Worm (Caenorhabditis elegans) whole organism, late embryonic: ENCODE results near the gene F10B5.2.
A peak's percentile ranks its signal among the peaks of the same experiment; 100 is the strongest.

Source experiments
- C38D4.7 ChIP-seq: fragments of 200-800 bp; sonication (Bioruptor generic); optimal IDR thresholded peaks from 2 replicates; lab custom pipeline; 2018; ENCODE audit warnings: mild to moderate bottlenecking, missing genetic modification characterization, moderate library complexity, missing compliant biosample characterization
- Y22D7AL.16 ChIP-seq: sonication (generic microtip); optimal IDR thresholded peaks from 2 replicates; lab custom pipeline; 2016; ENCODE audit warnings: missing genetic modification characterization, missing compliant biosample characterization
- ama-1 ChIP-seq: fragments of 150-350 bp; optimal IDR thresholded peaks from 2 replicates; lab custom pipeline; 2014
- ceh-18 ChIP-seq: sonication (generic microtip); optimal IDR thresholded peaks from 2 replicates; lab custom pipeline; 2016; ENCODE audit warnings: missing genetic modification characterization, missing compliant biosample characterization
- ceh-19 ChIP-seq: fragments of 200-800 bp; sonication (Bioruptor generic); optimal IDR thresholded peaks from 2 replicates; lab custom pipeline; 2018; ENCODE audit warnings: mild to moderate bottlenecking, missing genetic modification characterization, missing compliant biosample characterization
- ceh-2 ChIP-seq: sonication (generic microtip); optimal IDR thresholded peaks from 2 replicates; lab custom pipeline; 2016; ENCODE audit warnings: missing genotype, missing genetic modification characterization, missing compliant biosample characterization
- ceh-24 ChIP-seq: sonication (generic microtip); optimal IDR thresholded peaks from 2 replicates; lab custom pipeline; 2016; ENCODE audit warnings: mild to moderate bottlenecking, missing genetic modification characterization, missing compliant biosample characterization
- ceh-30 ChIP-seq: fragments of 150-350 bp; optimal IDR thresholded peaks from 2 replicates; lab custom pipeline; 2014; ENCODE audit warnings: missing biosample characterization, missing genetic modification characterization
- ceh-31 ChIP-seq: sonication (generic microtip); optimal IDR thresholded peaks from 2 replicates; lab custom pipeline; 2016; ENCODE audit warnings: missing genetic modification characterization, missing compliant biosample characterization
- ceh-34 ChIP-seq: sonication (generic microtip); optimal IDR thresholded peaks from 2 replicates; lab custom pipeline; 2016; ENCODE audit warnings: mild to moderate bottlenecking, missing genetic modification characterization, missing compliant biosample characterization
- ceh-6 ChIP-seq: fragments of 200-800 bp; sonication (Bioruptor generic); optimal IDR thresholded peaks from 2 replicates; lab custom pipeline; 2018; ENCODE audit warnings: mild to moderate bottlenecking, missing genetic modification characterization, missing compliant biosample characterization
- che-1 ChIP-seq: sonication (generic microtip); optimal IDR thresholded peaks from 2 replicates; lab custom pipeline; 2016; ENCODE audit warnings: mild to moderate bottlenecking, missing genetic modification characterization, missing compliant biosample characterization
- dve-1 ChIP-seq: sonication (generic microtip); optimal IDR thresholded peaks from 2 replicates; lab custom pipeline; 2017; ENCODE audit warnings: antibody characterized with exemption, mild to moderate bottlenecking, missing genetic modification characterization, missing compliant biosample characterization
- elt-2 ChIP-seq: sonication (generic microtip); optimal IDR thresholded peaks from 2 replicates; lab custom pipeline; 2016; ENCODE audit warnings: missing genetic modification reagents, missing genetic modification characterization, missing compliant biosample characterization
- ets-4 ChIP-seq: sonication (generic microtip); optimal IDR thresholded peaks from 2 replicates; lab custom pipeline; 2016; ENCODE audit warnings: missing genetic modification characterization, missing compliant biosample characterization
- eyg-1 ChIP-seq: sonication (generic microtip); optimal IDR thresholded peaks from 2 replicates; lab custom pipeline; 2016; ENCODE audit warnings: missing genotype, missing genetic modification characterization, missing compliant biosample characterization
- fkh-6 ChIP-seq: sonication (generic microtip); optimal IDR thresholded peaks from 2 replicates; lab custom pipeline; 2016; ENCODE audit warnings: missing genetic modification characterization, missing compliant biosample characterization
- gmeb-2 ChIP-seq: sonication (generic microtip); optimal IDR thresholded peaks from 2 replicates; lab custom pipeline; 2016; ENCODE audit warnings: missing genetic modification characterization, inconsistent platforms, missing compliant biosample characterization
- hlh-13 ChIP-seq: fragments of 200-800 bp; sonication (Bioruptor generic); optimal IDR thresholded peaks from 2 replicates; lab custom pipeline; 2018; ENCODE audit warnings: mild to moderate bottlenecking, missing genetic modification characterization, missing compliant biosample characterization
- hlh-15 ChIP-seq: sonication (generic microtip); optimal IDR thresholded peaks from 2 replicates; lab custom pipeline; 2016; ENCODE audit warnings: missing genetic modification characterization, missing compliant biosample characterization
- hlh-30 ChIP-seq: sonication (generic microtip); optimal IDR thresholded peaks from 2 replicates; lab custom pipeline; 2017; ENCODE audit warnings: antibody characterized with exemption, missing genetic modification characterization, missing compliant biosample characterization; ENCODE audit not compliant: insufficient read depth
- hlh-6 ChIP-seq: sonication (generic microtip); optimal IDR thresholded peaks from 2 replicates; lab custom pipeline; 2016; ENCODE audit warnings: missing genotype, missing genetic modification characterization, missing compliant biosample characterization
- hlh-8 ChIP-seq: sonication (generic microtip); optimal IDR thresholded peaks from 2 replicates; lab custom pipeline; 2016; ENCODE audit warnings: missing genotype, missing genetic modification characterization, missing compliant biosample characterization
- lim-6 ChIP-seq: sonication (generic microtip); optimal IDR thresholded peaks from 2 replicates; lab custom pipeline; 2016; ENCODE audit warnings: missing genetic modification characterization, missing compliant biosample characterization
- madf-2 ChIP-seq: sonication (generic microtip); optimal IDR thresholded peaks from 2 replicates; lab custom pipeline; 2017; ENCODE audit warnings: missing genetic modification characterization, missing compliant biosample characterization
- nfya-1 ChIP-seq: sonication (generic microtip); optimal IDR thresholded peaks from 2 replicates; lab custom pipeline; 2017; ENCODE audit warnings: missing genetic modification characterization, mild to moderate bottlenecking, missing compliant biosample characterization, antibody characterized with exemption, moderate library complexity
- nhr-11 ChIP-seq: fragments of 150-350 bp; optimal IDR thresholded peaks from 2 replicates; lab custom pipeline; 2014; ENCODE audit warnings: missing biosample characterization, missing genetic modification characterization
- npax-4 ChIP-seq: sonication (generic microtip); optimal IDR thresholded peaks from 2 replicates; lab custom pipeline; 2016; ENCODE audit warnings: missing genetic modification characterization, missing compliant biosample characterization
- pag-3 ChIP-seq: sonication (generic microtip); optimal IDR thresholded peaks from 2 replicates; lab custom pipeline; 2016; ENCODE audit warnings: missing compliant biosample characterization, missing genetic modification characterization, borderline replicate concordance
- pax-1 ChIP-seq: fragments of 150-350 bp; optimal IDR thresholded peaks from 2 replicates; lab custom pipeline; 2014; ENCODE audit warnings: missing biosample characterization, missing genetic modification characterization
- pha-2 ChIP-seq: sonication (generic microtip); optimal IDR thresholded peaks from 2 replicates; lab custom pipeline; 2017; ENCODE audit warnings: mild to moderate bottlenecking, missing genetic modification characterization, missing compliant biosample characterization
- pqm-1 ChIP-seq: sonication (generic microtip); optimal IDR thresholded peaks from 2 replicates; lab custom pipeline; 2016; ENCODE audit warnings: missing genetic modification characterization, missing compliant biosample characterization
- rnt-1 ChIP-seq: sonication (generic microtip); optimal IDR thresholded peaks from 2 replicates; lab custom pipeline; 2016; ENCODE audit warnings: missing genetic modification characterization, missing compliant biosample characterization
- sox-2 ChIP-seq: fragments of 200-800 bp; sonication (Bioruptor generic); IDR thresholded peaks from 2 replicates; pipeline ENCODE4 v1.3.6; 2022; ENCODE audit warnings: missing genetic modification reagents, missing genetic modification characterization, missing compliant biosample characterization
- sox-4 ChIP-seq: sonication (generic microtip); optimal IDR thresholded peaks from 2 replicates; lab custom pipeline; 2017; ENCODE audit warnings: mild to moderate bottlenecking, missing genetic modification characterization, inconsistent platforms, missing compliant biosample characterization
- syd-9 ChIP-seq: sonication (generic microtip); optimal IDR thresholded peaks from 2 replicates; lab custom pipeline; 2016; ENCODE audit warnings: mild to moderate bottlenecking, missing genetic modification characterization, moderate library complexity, missing compliant biosample characterization
- tbx-2 ChIP-seq: sonication (generic microtip); optimal IDR thresholded peaks from 2 replicates; lab custom pipeline; 2016; ENCODE audit warnings: missing genetic modification characterization, missing compliant biosample characterization
- unc-3 ChIP-seq, 2 experiments: fragments of 200-800 bp in 1 of 2; sonication (Bioruptor generic) in 1 of 2; sonication (generic microtip) in 1 of 2; conservative IDR thresholded peaks in 1 of 2; optimal IDR thresholded peaks in 1 of 2; 2 replicates each; pipeline versions ENCODE4 v1.3.6 to Lab custom; 2016 to 2022; ENCODE audit warnings: missing compliant biosample characterization in 2 of 2, missing genetic modification characterization in 2 of 2, missing genetic modification reagents in 1 of 2
- unc-42 ChIP-seq: sonication (generic microtip); optimal IDR thresholded peaks from 2 replicates; lab custom pipeline; 2016; ENCODE audit warnings: missing genotype, missing genetic modification characterization, missing compliant biosample characterization
- unc-55 ChIP-seq: sonication (generic microtip); optimal IDR thresholded peaks from 2 replicates; lab custom pipeline; 2017; ENCODE audit warnings: missing biosample characterization, missing genetic modification reagents, missing genetic modification characterization

F10B5.2 gene

DNA sequence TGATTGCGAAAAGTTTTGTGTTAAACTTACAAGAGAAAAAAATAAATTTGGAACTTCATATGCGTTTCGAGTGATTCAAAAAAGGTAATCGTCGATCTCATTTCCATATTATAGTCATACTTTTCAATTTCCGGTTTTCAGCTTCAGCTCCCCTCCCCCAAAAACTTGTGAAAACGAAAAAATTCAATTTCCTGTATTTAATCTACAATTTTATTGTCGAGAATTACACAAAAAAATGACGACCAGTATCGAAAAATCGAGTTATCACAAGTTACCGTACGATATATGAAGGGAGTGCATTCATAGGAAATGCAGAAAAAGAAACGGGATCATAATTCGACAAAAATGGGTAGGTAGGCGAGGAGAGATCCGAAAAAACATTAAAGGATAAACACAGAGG, 32.5 kb upstream of the F10B5.2 start, which contains the start of gene lron-4:
Gene lron-4 (minus strand): TSS at position 101 of the 400 bp plus-strand sequence.
- no peak for TF ChIP-seq unc-3 (GFP tag; conservative IDR thresholded peaks at IDR 0.05; lab: Robert Waterston, UW)
- TF ChIP-seq unc-3 (tag; optimal IDR thresholded peaks at IDR 0.05; lab: Kevin White, UChicago): no peak
- TF ChIP-seq elt-2 (tag; lab: Kevin White, UChicago): no peak
- TF ChIP-seq ceh-18 (tag; lab: Kevin White, UChicago): no peak
- no peak for TF ChIP-seq ceh-34 (tag; lab: Kevin White, UChicago)
- no peak for TF ChIP-seq pha-2 (tag; lab: Kevin White, UChicago)
- TF ChIP-seq ceh-30 (tag; lab: Kevin White, UChicago): no peak
- no peak for TF ChIP-seq gmeb-2 (tag; lab: Kevin White, UChicago)
- no peak for TF ChIP-seq nhr-11 (tag; lab: Kevin White, UChicago)
- TF ChIP-seq sox-2 (GFP tag; lab: Robert Waterston, UW): no peak
- TF ChIP-seq ceh-19 (GFP tag; lab: Kevin White, UChicago): no peak
- no peak for TF ChIP-seq hlh-15 (tag; lab: Kevin White, UChicago)
- TF ChIP-seq pqm-1: no peak
- TF ChIP-seq hlh-30 (tag; lab: Kevin White, UChicago): no peak
- no peak for TF ChIP-seq Y22D7AL.16 (tag; lab: Kevin White, UChicago)

DNA sequence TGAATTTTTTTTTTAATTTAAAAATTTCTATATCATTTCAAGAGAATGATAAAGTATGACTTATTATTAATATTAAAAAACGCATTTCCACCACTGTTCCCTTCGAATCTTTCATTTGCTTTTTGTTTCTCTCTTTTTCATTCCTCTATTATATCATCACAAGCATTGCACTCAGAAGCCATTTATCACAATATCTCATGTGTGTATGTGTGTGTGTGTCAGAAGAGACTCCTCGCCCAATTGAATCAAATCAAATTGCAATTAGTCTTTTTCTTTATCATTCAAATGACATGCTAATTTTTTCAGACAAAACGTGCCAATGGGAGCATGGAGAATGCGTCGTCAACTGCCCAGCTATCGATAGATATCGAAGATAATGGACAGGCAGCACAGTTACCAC, 28.4 kb upstream of the F10B5.2 start, which contains the start of gene unc-105:
Gene unc-105 (plus strand): TSS at position 301 of the 400 bp plus-strand sequence.
- TF ChIP-seq npax-4 (no peak), unc-42 (tag; lab: Kevin White, UChicago) (no peak), hlh-8 (no peak), ceh-2 (tag; lab: Kevin White, UChicago) (no peak), hlh-15 (tag; lab: Kevin White, UChicago) (no peak), tbx-2 (tag; lab: Kevin White, UChicago) (no peak), ceh-31 (tag; lab: Kevin White, UChicago) (no peak)

DNA sequence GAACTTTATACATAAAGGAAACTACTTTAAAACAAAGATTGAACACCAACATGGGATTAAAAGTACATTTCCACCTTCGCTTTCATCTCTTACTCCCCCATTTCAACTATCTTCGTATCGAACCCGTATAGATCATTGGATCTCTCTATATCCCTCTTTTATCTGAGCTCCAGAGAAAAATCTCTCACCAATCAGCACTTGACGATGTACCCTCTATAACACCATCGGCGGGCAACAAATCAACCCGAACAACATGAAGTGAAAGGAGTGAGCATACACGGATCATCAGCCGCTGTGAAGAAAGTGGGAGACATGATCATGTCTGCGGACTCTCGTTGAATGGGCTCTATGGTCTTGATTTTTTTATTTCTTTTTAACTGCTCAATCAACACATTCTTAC, 27.1 kb upstream of the F10B5.2 start:
- TF ChIP-seq nfya-1 (tag; lab: Kevin White, UChicago) (peak; percentile 77), pag-3 (no peak)
- TF ChIP-seq, all 69 proteins: peak for 1

DNA sequence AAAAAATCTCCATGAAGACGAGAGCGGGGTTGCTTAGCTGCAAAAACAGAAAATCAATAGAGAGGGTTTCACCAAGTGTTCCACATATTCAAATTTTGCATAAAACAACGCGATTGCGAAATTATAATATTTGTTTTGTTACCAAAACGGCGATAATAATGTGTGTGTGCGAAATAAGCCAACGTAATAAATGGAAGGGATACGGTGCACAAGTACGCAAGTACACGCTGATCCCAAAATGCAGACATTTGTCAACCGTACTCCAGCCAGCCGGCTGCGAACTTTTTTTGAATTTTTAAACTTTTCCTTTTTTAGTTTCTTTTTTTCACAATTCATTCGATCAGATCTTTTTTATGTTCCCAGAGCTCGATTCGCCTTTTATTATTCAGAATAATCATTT, 19.7 kb upstream of the F10B5.2 start, which contains the start of gene ire-1:
Gene ire-1 (minus strand): TSS at position 44 of the 400 bp plus-strand sequence.
- peak; percentile 34 for TF ChIP-seq unc-42 (tag; lab: Kevin White, UChicago)
- no peak for TF ChIP-seq unc-55
- TF ChIP-seq ceh-24 (tag; lab: Kevin White, UChicago): no peak
- no peak for TF ChIP-seq ets-4 (tag; lab: Kevin White, UChicago)
- no peak for TF ChIP-seq sox-4 (tag; lab: Kevin White, UChicago)
- peak; percentile 73 for TF ChIP-seq nfya-1 (tag; lab: Kevin White, UChicago)
- no peak for TF ChIP-seq hlh-15 (tag; lab: Kevin White, UChicago)
- TF ChIP-seq fkh-6 (tag; lab: Kevin White, UChicago): no peak
- peak; percentile 37 for TF ChIP-seq ceh-31 (tag; lab: Kevin White, UChicago)
- no peak for TF ChIP-seq madf-2
- no peak for TF ChIP-seq C38D4.7
- no peak for TF ChIP-seq eyg-1 (tag; lab: Kevin White, UChicago)
- TF ChIP-seq unc-3 (GFP tag; conservative IDR thresholded peaks at IDR 0.05; lab: Robert Waterston, UW): peak; percentile 13; the same call in 1 of the 2 replicates
- TF ChIP-seq unc-3 (tag; optimal IDR thresholded peaks at IDR 0.05; lab: Kevin White, UChicago): no peak
- no peak for TF ChIP-seq hlh-6 (tag; lab: Kevin White, UChicago)
- no peak for TF ChIP-seq che-1 (tag; lab: Kevin White, UChicago)
- TF ChIP-seq ceh-18 (tag; lab: Kevin White, UChicago): no peak
- TF ChIP-seq hlh-13 (GFP tag; lab: Kevin White, UChicago): no peak
- TF ChIP-seq elt-2 (tag; lab: Kevin White, UChicago): peak; percentile 3
- no peak for TF ChIP-seq lim-6 (tag; lab: Kevin White, UChicago)
- TF ChIP-seq rnt-1: no peak
- no peak for TF ChIP-seq pax-1 (tag; lab: Kevin White, UChicago)
- no peak for TF ChIP-seq syd-9
- no peak for TF ChIP-seq ama-1 (lab: Kevin White, UChicago)
- TF ChIP-seq Y22D7AL.16 (tag; lab: Kevin White, UChicago): no peak
- peak; percentile 53 for TF ChIP-seq dve-1 (tag; lab: Kevin White, UChicago)
- no peak for TF ChIP-seq ceh-6
